Worm (Caenorhabditis elegans): ENCODE data around the gene C34D10.1.

ce11 chrX:8054478-8054877 lies 25.2 kb downstream of the C34D10.1 start:
- no peak for TF ChIP-seq lsy-2 (tag; optimal IDR thresholded peaks at IDR 0.05)
- no peak for TF ChIP-seq elt-3 (tag; optimal IDR thresholded peaks at IDR 0.05)
- TF ChIP-seq nhr-10 (tag; optimal IDR thresholded peaks at IDR 0.05) = no peak
- TF ChIP-seq ceh-82 (tag; optimal IDR thresholded peaks at IDR 0.05) = no peak
- TF ChIP-seq nhr-77 (tag; optimal IDR thresholded peaks at IDR 0.05) = no peak
- no peak for TF ChIP-seq mdl-1 (tag; optimal IDR thresholded peaks at IDR 0.05)
